Worm (Caenorhabditis elegans): ENCODE data around the gene F45E6.1.

ce11 chrX:12436486-12436885 lies 40.8 kb downstream of the F45E6.1 start:
- TF ChIP-seq ztf-11 (tag; optimal IDR thresholded peaks at IDR 0.05): no peak
- TF ChIP-seq lin-39 (tag; optimal IDR thresholded peaks at IDR 0.05): no peak
